Worm (Caenorhabditis elegans) whole organism, L1 larva: ENCODE data around the gene flp-8.

Experiments
- alr-1 ChIP-seq: fragments of 200-800 bp; sonication (Bioruptor generic); optimal IDR thresholded peaks from 2 replicates; lab custom pipeline; 2018; ENCODE audit warnings: borderline replicate concordance, mild to moderate bottlenecking, missing genetic modification characterization, missing compliant biosample characterization
- ces-1 ChIP-seq: fragments of 150-350 bp; optimal IDR thresholded peaks from 2 replicates; lab custom pipeline; 2014; ENCODE audit warnings: missing biosample characterization, missing genetic modification reagents, missing genetic modification characterization
- irx-1 ChIP-seq: sonication (generic microtip); optimal IDR thresholded peaks from 2 replicates; lab custom pipeline; 2016; ENCODE audit warnings: missing genetic modification characterization, missing compliant biosample characterization
- jun-1 ChIP-seq: fragments of 150-350 bp; optimal IDR thresholded peaks from 2 replicates; lab custom pipeline; 2014; ENCODE audit warnings: missing biosample characterization, missing genetic modification reagents, missing genetic modification characterization
- nhr-11 ChIP-seq: fragments of 150-350 bp; optimal IDR thresholded peaks from 2 replicates; lab custom pipeline; 2014; ENCODE audit warnings: missing biosample characterization, missing genetic modification characterization
- nhr-237 ChIP-seq: fragments of 150-350 bp; optimal IDR thresholded peaks from 2 replicates; lab custom pipeline; 2014; ENCODE audit warnings: missing biosample characterization, missing genetic modification characterization
- nhr-90 ChIP-seq: sonication (generic microtip); optimal IDR thresholded peaks from 2 replicates; lab custom pipeline; 2016; ENCODE audit warnings: mild to moderate bottlenecking, missing genetic modification characterization, missing compliant biosample characterization; ENCODE audit not compliant: poor library complexity
- zip-4 ChIP-seq: fragments of 200-800 bp; sonication (Bioruptor generic); optimal IDR thresholded peaks from 2 replicates; lab custom pipeline; 2018; ENCODE audit warnings: mild to moderate bottlenecking, missing genetic modification characterization, moderate library complexity, missing compliant biosample characterization

ce11 chrX:14897192-14897591 is 16.0 kb downstream of the flp-8 start:
- no peak for TF ChIP-seq jun-1 (tag; lab: Kevin White, UChicago)
- no peak for TF ChIP-seq nhr-11
- TF ChIP-seq nhr-237 (tag; lab: Kevin White, UChicago), result no peak
- TF ChIP-seq alr-1 (tag; lab: Kevin White, UChicago), result no peak
- no peak for TF ChIP-seq zip-4 (GFP tag; lab: Kevin White, UChicago)
- no peak for TF ChIP-seq ces-1
- no peak for TF ChIP-seq irx-1 (tag; lab: Kevin White, UChicago)
- TF ChIP-seq nhr-90 (tag; lab: Kevin White, UChicago), result no peak
